Worm (Caenorhabditis elegans) whole organism, midembryonic: ENCODE measurements around the gene col-133.

Source experiments
- flt-1 ChIP-seq: fragments of 200-800 bp; sonication (Bioruptor generic); IDR thresholded peaks from 2 replicates; pipeline ENCODE4 v1.3.6; 2022; ENCODE audit warnings: missing genetic modification characterization, missing compliant biosample characterization
- ref-1 ChIP-seq: fragments of 200-800 bp; sonication (Bioruptor generic); conservative IDR thresholded peaks from 2 replicates; pipeline ENCODE4 v1.3.6; 2022; ENCODE audit warnings: missing genetic modification reagents, missing genetic modification characterization, missing compliant biosample characterization

ce11 chrIV:14070185-14070991 lies 28.8 kb downstream of the col-133 start:
- TF ChIP-seq flt-1 (GFP tag; lab: Robert Waterston, UW) (no peak), ref-1 (no peak)
